Worm (Caenorhabditis elegans) whole organism, late embryonic: ENCODE results near the gene M70.3.

Experiments used
- ceh-14 ChIP-seq: sonication (generic microtip); optimal IDR thresholded peaks from 2 replicates; lab custom pipeline; 2016; ENCODE audit warnings: missing genotype, missing genetic modification characterization, missing compliant biosample characterization
- ceh-18 ChIP-seq: sonication (generic microtip); optimal IDR thresholded peaks from 2 replicates; lab custom pipeline; 2016; ENCODE audit warnings: missing genetic modification characterization, missing compliant biosample characterization
- ceh-48 ChIP-seq: sonication (generic microtip); optimal IDR thresholded peaks from 2 replicates; lab custom pipeline; 2016; ENCODE audit warnings: missing genetic modification characterization, inconsistent platforms, missing compliant biosample characterization
- elt-2 ChIP-seq: sonication (generic microtip); optimal IDR thresholded peaks from 2 replicates; lab custom pipeline; 2016; ENCODE audit warnings: missing genetic modification reagents, missing genetic modification characterization, missing compliant biosample characterization
- ets-4 ChIP-seq: sonication (generic microtip); optimal IDR thresholded peaks from 2 replicates; lab custom pipeline; 2016; ENCODE audit warnings: missing genetic modification characterization, missing compliant biosample characterization

ce11 chrIV:2193558-2193957 lies 48.7 kb downstream of the M70.3 start:
- TF ChIP-seq elt-2 (tag; lab: Kevin White, UChicago) = no peak
- TF ChIP-seq ceh-14 (tag; lab: Kevin White, UChicago) = no peak
- TF ChIP-seq ets-4 (tag; lab: Kevin White, UChicago) = no peak
- TF ChIP-seq ceh-48 (tag; lab: Kevin White, UChicago) = no peak
- TF ChIP-seq ceh-18 (tag; lab: Kevin White, UChicago) = no peak
